Fruit fly (Drosophila melanogaster) whole organism, embryonic: Measurements from ENCODE around the gene CG13699.

Experiments used
- Bdp1 ChIP-seq: fragments of 200-800 bp; sonication (Bioruptor generic); optimal IDR thresholded peaks from 3 replicates; lab custom pipeline; 2016; ENCODE audit warnings: missing biosample characterization, missing genetic modification characterization
- Bteb2 ChIP-seq: fragments of 200-800 bp; sonication (Bioruptor generic); optimal IDR thresholded peaks from 2 replicates; lab custom pipeline; 2016; ENCODE audit warnings: missing biosample characterization, missing genetic modification characterization
- CG1024 ChIP-seq: fragments of 200-800 bp; sonication (Bioruptor generic); IDR thresholded peaks from 2 replicates; pipeline ENCODE4 v1.3.6; 2022; ENCODE audit warnings: missing biosample characterization, missing genetic modification characterization
- CG11093 ChIP-seq: fragments of 200-800 bp; sonication (Bioruptor generic); IDR thresholded peaks from 3 replicates; pipeline ENCODE4 v1.3.6; 2022; ENCODE audit warnings: missing biosample characterization, missing genetic modification characterization
- CG11456 ChIP-seq: fragments of 200-800 bp; sonication (Bioruptor generic); IDR thresholded peaks from 3 replicates; pipeline ENCODE4 v1.3.6; 2022; ENCODE audit warnings: missing biosample characterization, missing genetic modification characterization
- CG1603 ChIP-seq: fragments of 200-800 bp; sonication (Bioruptor generic); optimal IDR thresholded peaks from 2 replicates; lab custom pipeline; 2019; ENCODE audit warnings: missing biosample characterization, mild to moderate bottlenecking, missing genetic modification characterization, moderate library complexity
- CG17328 ChIP-seq: fragments of 200-800 bp; sonication (Bioruptor generic); IDR thresholded peaks from 2 replicates; pipeline ENCODE4 v1.3.6; 2022; ENCODE audit warnings: missing biosample characterization, missing genetic modification characterization
- CG17568 ChIP-seq: fragments of 200-800 bp; sonication (Bioruptor generic); optimal IDR thresholded peaks from 2 replicates; lab custom pipeline; 2018; ENCODE audit warnings: missing biosample characterization, mild to moderate bottlenecking, missing genetic modification characterization, moderate library complexity
- CG2875 ChIP-seq: fragments of 200-800 bp; sonication (Bioruptor generic); optimal IDR thresholded peaks from 2 replicates; lab custom pipeline; 2017; ENCODE audit warnings: missing biosample characterization, mild to moderate bottlenecking, missing genetic modification characterization, missing genetic modification reagents
- CG30020 ChIP-seq: fragments of 200-800 bp; optimal IDR thresholded peaks from 2 replicates; lab custom pipeline; 2019; ENCODE audit warnings: missing biosample characterization, mild to moderate bottlenecking, missing genetic modification characterization, moderate library complexity
- CG43689 ChIP-seq: fragments of 200-800 bp; sonication (Bioruptor generic); IDR thresholded peaks from 2 replicates; pipeline ENCODE4 v1.3.6; 2022; ENCODE audit warnings: missing biosample characterization, missing genetic modification characterization
- CG5180 ChIP-seq: fragments of 200-800 bp; sonication (Bioruptor generic); optimal IDR thresholded peaks from 3 replicates; lab custom pipeline; 2017; ENCODE audit warnings: missing biosample characterization, missing genetic modification characterization, mild to moderate bottlenecking, moderate library complexity, missing genetic modification reagents
- CG8281 ChIP-seq: fragments of 200-800 bp; sonication (Bioruptor generic); optimal IDR thresholded peaks from 2 replicates; lab custom pipeline; 2018; ENCODE audit warnings: missing biosample characterization, mild to moderate bottlenecking, missing genetic modification characterization, moderate library complexity
- CG9215 ChIP-seq: fragments of 200-800 bp; sonication (Bioruptor generic); IDR thresholded peaks from 2 replicates; pipeline ENCODE4 v1.3.6; 2022; ENCODE audit warnings: missing biosample characterization, missing genetic modification characterization
- CG9437 ChIP-seq: fragments of 200-800 bp; sonication (Bioruptor generic); optimal IDR thresholded peaks from 2 replicates; lab custom pipeline; 2018; ENCODE audit warnings: missing biosample characterization, mild to moderate bottlenecking, missing genetic modification characterization
- CG9727 ChIP-seq: fragments of 200-800 bp; sonication (Bioruptor generic); optimal IDR thresholded peaks from 3 replicates; lab custom pipeline; 2017; ENCODE audit warnings: missing biosample characterization, mild to moderate bottlenecking, missing genetic modification characterization
- CG9817 ChIP-seq: fragments of 200-800 bp; sonication (Bioruptor generic); optimal IDR thresholded peaks from 2 replicates; lab custom pipeline; 2018; ENCODE audit warnings: missing biosample characterization, mild to moderate bottlenecking, missing genetic modification characterization, moderate library complexity
- CG9876 ChIP-seq: fragments of 200-800 bp; sonication (Bioruptor generic); optimal IDR thresholded peaks from 2 replicates; lab custom pipeline; 2016; ENCODE audit warnings: missing biosample characterization, missing genetic modification characterization
- Dek ChIP-seq: fragments of 200-800 bp; sonication (Bioruptor generic); optimal IDR thresholded peaks from 3 replicates; lab custom pipeline; 2019; ENCODE audit warnings: missing biosample characterization, mild to moderate bottlenecking, missing genetic modification characterization, moderate library complexity
- E2f2 ChIP-seq: fragments of 200-800 bp; sonication (Bioruptor generic); IDR thresholded peaks from 2 replicates; pipeline ENCODE4 v1.3.6; 2022; ENCODE audit warnings: missing biosample characterization, missing genetic modification characterization
- Hr78 ChIP-seq, 2 experiments: fragments of 200-800 bp in 1 of 2; fragments of >200 bp in 1 of 2; sonication (Bioruptor generic) in 1 of 2; optimal IDR thresholded peaks; 2 replicates each; lab custom pipeline; 2017 to 2019; ENCODE audit warnings: missing biosample characterization in 2 of 2, missing genetic modification characterization in 2 of 2, mild to moderate bottlenecking in 1 of 2, moderate library complexity in 1 of 2
- MESR4 ChIP-seq: fragments of 200-800 bp; sonication (Bioruptor generic); optimal IDR thresholded peaks from 2 replicates; lab custom pipeline; 2018; ENCODE audit warnings: missing biosample characterization, mild to moderate bottlenecking, missing genetic modification characterization, moderate library complexity
- Nf-YB ChIP-seq: fragments of 200-800 bp; sonication (Bioruptor generic); optimal IDR thresholded peaks from 3 replicates; lab custom pipeline; 2019; ENCODE audit warnings: missing biosample characterization, mild to moderate bottlenecking, missing genetic modification characterization, moderate library complexity
- Rfx ChIP-seq: fragments of 200-800 bp; sonication (Bioruptor generic); IDR thresholded peaks from 2 replicates; pipeline ENCODE4 v1.3.6; 2022; ENCODE audit warnings: missing biosample characterization, missing genetic modification characterization
- Six4 ChIP-seq: fragments of 200-800 bp; sonication (Bioruptor generic); optimal IDR thresholded peaks from 2 replicates; lab custom pipeline; 2016; ENCODE audit warnings: missing biosample characterization, missing genetic modification characterization
- Stat92E ChIP-seq, 3 experiments: fragments of >200 bp in 2 of 3; fragments of 200-800 bp in 1 of 3; sonication (Bioruptor generic) in 1 of 3; optimal IDR thresholded peaks; 2 replicates each; lab custom pipeline; 2017 to 2019; ENCODE audit warnings: missing biosample characterization in 3 of 3, missing genetic modification characterization in 3 of 3, mild to moderate bottlenecking in 1 of 3, moderate library complexity in 1 of 3
- ac ChIP-seq: fragments of 200-800 bp; sonication (Bioruptor generic); optimal IDR thresholded peaks from 3 replicates; lab custom pipeline; 2017; ENCODE audit warnings: missing biosample characterization, mild to moderate bottlenecking, missing genetic modification characterization
- cato ChIP-seq: fragments of 200-800 bp; sonication (Bioruptor generic); optimal IDR thresholded peaks from 2 replicates; lab custom pipeline; 2016; ENCODE audit warnings: missing biosample characterization, missing genetic modification characterization, borderline replicate concordance
- chn ChIP-seq: fragments of 200-800 bp; sonication (Bioruptor generic); optimal IDR thresholded peaks from 2 replicates; lab custom pipeline; 2016; ENCODE audit warnings: missing biosample characterization, missing genetic modification characterization
- cwo ChIP-seq: fragments of 200-800 bp; sonication (Bioruptor generic); optimal IDR thresholded peaks from 3 replicates; lab custom pipeline; 2017; ENCODE audit warnings: missing biosample characterization, missing genetic modification characterization, mild to moderate bottlenecking, moderate library complexity, missing genetic modification reagents
- fd102C ChIP-seq: fragments of 200-800 bp; sonication (Bioruptor generic); optimal IDR thresholded peaks from 2 replicates; lab custom pipeline; 2018; ENCODE audit warnings: missing biosample characterization, mild to moderate bottlenecking, missing genetic modification characterization, moderate library complexity
- fd96Cb ChIP-seq: fragments of 200-800 bp; sonication (Bioruptor generic); optimal IDR thresholded peaks from 2 replicates; lab custom pipeline; 2018; ENCODE audit warnings: missing biosample characterization, mild to moderate bottlenecking, missing genetic modification characterization, moderate library complexity
- fu2 ChIP-seq: fragments of 200-800 bp; sonication (Bioruptor generic); optimal IDR thresholded peaks from 2 replicates; lab custom pipeline; 2016; ENCODE audit warnings: missing biosample characterization, missing genetic modification characterization
- hb ChIP-seq: fragments of 200-800 bp; sonication (Bioruptor generic); IDR thresholded peaks from 3 replicates; pipeline ENCODE4 v1.3.6; 2022; ENCODE audit warnings: missing biosample characterization, missing genetic modification characterization; ENCODE audit not compliant: partially characterized antibody
- lbe ChIP-seq: fragments of 200-800 bp; sonication (Bioruptor generic); optimal IDR thresholded peaks from 2 replicates; lab custom pipeline; 2016; ENCODE audit warnings: missing biosample characterization, mild to moderate bottlenecking, missing genetic modification characterization
- lmd ChIP-seq: fragments of 200-800 bp; sonication (Bioruptor generic); IDR thresholded peaks from 2 replicates; pipeline ENCODE4 v1.3.6; 2022; ENCODE audit warnings: missing biosample characterization, missing genetic modification characterization
- mld ChIP-seq: fragments of 200-800 bp; sonication (Bioruptor generic); IDR thresholded peaks from 3 replicates; pipeline ENCODE4 v1.3.6; 2022; ENCODE audit warnings: missing biosample characterization, missing genetic modification characterization; ENCODE audit not compliant: partially characterized antibody
- nerfin-1 ChIP-seq: fragments of 200-800 bp; sonication (Bioruptor generic); optimal IDR thresholded peaks from 3 replicates; lab custom pipeline; 2019; ENCODE audit warnings: missing biosample characterization, mild to moderate bottlenecking, missing genetic modification characterization, moderate library complexity
- pum ChIP-seq: fragments of 200-800 bp; sonication (Bioruptor generic); optimal IDR thresholded peaks from 2 replicates; lab custom pipeline; 2016; ENCODE audit warnings: missing biosample characterization, missing genetic modification characterization
- rib ChIP-seq: fragments of 200-800 bp; sonication (Bioruptor generic); IDR thresholded peaks from 2 replicates; pipeline ENCODE4 v1.3.6; 2022; ENCODE audit warnings: missing biosample characterization, missing genetic modification characterization
- row ChIP-seq: fragments of 200-800 bp; sonication (Bioruptor generic); IDR thresholded peaks from 3 replicates; pipeline ENCODE4 v1.3.6; 2022; ENCODE audit warnings: missing biosample characterization, missing genetic modification characterization
- sd ChIP-seq: fragments of 200-800 bp; sonication (Bioruptor generic); optimal IDR thresholded peaks from 3 replicates; lab custom pipeline; 2018; ENCODE audit warnings: missing biosample characterization, mild to moderate bottlenecking, missing genetic modification characterization, moderate library complexity
- so ChIP-seq: fragments of 200-800 bp; sonication (Bioruptor generic); IDR thresholded peaks from 3 replicates; pipeline ENCODE4 v1.3.6; 2022; ENCODE audit warnings: missing biosample characterization, missing genetic modification characterization
- tup ChIP-seq: fragments of 200-800 bp; sonication (Bioruptor generic); optimal IDR thresholded peaks from 2 replicates; lab custom pipeline; 2016; ENCODE audit warnings: missing biosample characterization, mild to moderate bottlenecking, missing genetic modification characterization, moderate library complexity
- unc-4 ChIP-seq: fragments of 200-800 bp; sonication (Bioruptor generic); IDR thresholded peaks from 2 replicates; pipeline ENCODE4 v1.3.6; 2022; ENCODE audit warnings: missing biosample characterization, missing genetic modification characterization; ENCODE audit not compliant: partially characterized antibody
- unpg ChIP-seq: fragments of 200-800 bp; sonication (Bioruptor generic); optimal IDR thresholded peaks from 3 replicates; lab custom pipeline; 2018; ENCODE audit warnings: missing biosample characterization, mild to moderate bottlenecking, missing genetic modification characterization, moderate library complexity

The CG13699 gene

DNA sequence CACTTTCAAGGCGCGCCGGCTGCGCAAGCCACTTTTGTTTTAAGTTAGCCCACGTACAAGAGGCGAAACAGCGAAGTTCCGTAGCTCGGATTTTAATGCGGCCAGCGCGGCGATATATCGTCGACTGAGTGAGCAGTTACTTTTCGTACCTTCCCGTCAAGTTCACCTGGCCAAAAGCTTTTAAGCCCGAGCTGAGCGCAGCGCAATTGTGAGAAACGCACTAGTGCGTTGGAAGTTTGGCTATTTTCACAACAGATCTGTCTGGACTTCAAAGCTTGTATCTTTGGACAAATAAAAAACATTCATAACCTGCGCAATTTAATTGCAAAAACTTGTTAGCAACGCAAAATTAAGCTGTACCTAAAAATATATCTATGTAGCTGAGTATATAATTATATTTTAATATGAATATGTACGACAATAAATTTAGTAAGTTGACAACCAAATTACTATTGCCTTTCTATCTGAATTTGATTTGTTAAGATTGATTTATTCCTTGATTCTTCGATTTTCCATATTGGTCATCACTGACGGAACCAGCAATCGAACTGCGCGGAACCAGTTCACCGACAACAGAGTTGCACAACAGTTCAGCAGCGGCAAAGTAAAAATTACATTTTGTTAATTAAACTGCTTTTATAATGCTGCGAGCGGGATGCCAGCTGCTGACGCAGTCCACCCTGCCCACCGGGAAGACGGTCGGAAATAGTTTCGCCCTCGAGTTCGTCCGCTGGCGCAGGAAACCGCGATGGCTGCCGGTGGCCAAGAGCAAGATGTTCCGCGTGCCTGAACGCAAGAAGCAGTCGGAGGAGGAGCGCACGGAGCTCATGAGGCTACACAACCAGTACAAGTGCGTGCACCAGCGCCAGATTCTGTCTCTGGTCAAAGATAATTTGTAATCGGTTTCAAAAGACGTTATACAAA is 56.0 kb downstream of the CG13699 start, which contains the start of the genes CG13698 and mRpS26 (continued):
- TF ChIP-seq Six4: peak; percentile 66
- peak; percentile 60 for TF ChIP-seq fd96Cb
- peak; percentile 46 for TF ChIP-seq CG9876 (GFP tag; lab: Kevin White, UChicago)
- peak; percentile 45 for TF ChIP-seq CG8281
- peak; percentile 80 for TF ChIP-seq Rfx (GFP tag; lab: Robert Waterston, UW)
- peak; percentile 40; the same call in 1 of the 2 replicates for TF ChIP-seq lmd (GFP tag; lab: Robert Waterston, UW)
- peak; percentile 15 for TF ChIP-seq CG2875 (GFP tag; lab: Kevin White, UChicago)
- TF ChIP-seq cwo: peak; percentile 53
- TF ChIP-seq CG17568 (GFP tag; lab: Kevin White, UChicago): peak; percentile 23
- TF ChIP-seq mld (GFP tag; lab: Robert Waterston, UW): no peak
- peak; percentile 64 for TF ChIP-seq CG9437 (GFP tag; lab: Kevin White, UChicago)
- peak; percentile 30 for TF ChIP-seq CG1603 (tag; lab: Kevin White, UChicago)
- TF ChIP-seq CG30020: peak; percentile 46
- no peak for TF ChIP-seq fu2
- TF ChIP-seq sd (tag; lab: Kevin White, UChicago): peak; percentile 18
- no peak for TF ChIP-seq unc-4 (GFP tag; lab: Robert Waterston, UW)
- peak; percentile 19 for TF ChIP-seq Bdp1 (GFP tag; lab: Kevin White, UChicago)
- no peak for TF ChIP-seq CG5180 (GFP tag; lab: Kevin White, UChicago)
- peak; percentile 91 for TF ChIP-seq MESR4 (GFP tag; lab: Kevin White, UChicago)
- TF ChIP-seq lbe (GFP tag; lab: Kevin White, UChicago): peak; percentile 33
- TF ChIP-seq Bteb2 (GFP tag; lab: Kevin White, UChicago): peak; percentile 24
- TF ChIP-seq hb (GFP tag; lab: Robert Waterston, UW): no peak
- no peak for TF ChIP-seq CG43689 (GFP tag; lab: Robert Waterston, UW)
- TF ChIP-seq ac (GFP tag; lab: Kevin White, UChicago): no peak
- TF ChIP-seq Nf-YB (GFP tag; lab: Kevin White, UChicago): peak; percentile 49
- TF ChIP-seq fd102C: no peak
- TF ChIP-seq CG1024 (GFP tag; lab: Robert Waterston, UW): 0 out of 2 replicates have a peak, but pooled peaks have one; percentile 38
- TF ChIP-seq Stat92E (GFP tag; optimal IDR thresholded peaks at IDR 0.05; lab: Kevin White, UChicago): no peak
- no peak for TF ChIP-seq tup (GFP tag; lab: Kevin White, UChicago)
- TF ChIP-seq row (GFP tag; lab: Robert Waterston, UW): peak; percentile 89
- TF ChIP-seq Hr78 (GFP tag; optimal IDR thresholded peaks at IDR 0.05; lab: Kevin White, UChicago): peak in 1 of 2 experiments; percentile 40
- peak; percentile 77 for TF ChIP-seq CG9817 (tag; lab: Kevin White, UChicago)
- TF ChIP-seq CG9215 (GFP tag; lab: Robert Waterston, UW): peak; percentile 4; the same call in 1 of the 2 replicates
- TF ChIP-seq chn (GFP tag; lab: Kevin White, UChicago): peak; percentile 50
- peak; percentile 50; the same call in 1 of the 3 replicates for TF ChIP-seq CG11093 (GFP tag; lab: Robert Waterston, UW)
- TF ChIP-seq rib (GFP tag; lab: Robert Waterston, UW): no peak
- peak; percentile 73 for TF ChIP-seq Dek (tag; lab: Kevin White, UChicago)
- TF ChIP-seq CG9727 (GFP tag; lab: Kevin White, UChicago): peak; percentile 68
- TF ChIP-seq CG11456 (GFP tag; lab: Robert Waterston, UW): no peak
- TF ChIP-seq E2f2 (GFP tag; lab: Robert Waterston, UW): peak; percentile 56; the same call in 1 of the 2 replicates
- TF ChIP-seq cato (GFP tag; lab: Kevin White, UChicago): no peak
- TF ChIP-seq CG17328 (GFP tag; lab: Robert Waterston, UW): peak; percentile 28; the same call in 1 of the 2 replicates
- TF ChIP-seq so (GFP tag; lab: Robert Waterston, UW): no peak
- TF ChIP-seq pum: peak; percentile 21
- peak; percentile 47 for TF ChIP-seq nerfin-1 (tag; lab: Kevin White, UChicago)
- peak; percentile 67 for TF ChIP-seq unpg
